Fruit fly (Drosophila melanogaster) whole organism, embryonic: ENCODE results near the gene Hsp60B.

ENCODE experiments used
- CG10565 ChIP-seq: fragments of 200-800 bp; sonication (Bioruptor generic); optimal IDR thresholded peaks from 3 replicates; lab custom pipeline; 2016; ENCODE audit warnings: missing biosample characterization, mild to moderate bottlenecking, missing genetic modification characterization
- CG11398 ChIP-seq: fragments of 200-800 bp; sonication (Bioruptor generic); optimal IDR thresholded peaks from 2 replicates; lab custom pipeline; 2016; ENCODE audit warnings: missing biosample characterization, missing genetic modification characterization
- CG12071 ChIP-seq: fragments of 200-800 bp; sonication (Bioruptor generic); optimal IDR thresholded peaks from 3 replicates; lab custom pipeline; 2018; ENCODE audit warnings: missing biosample characterization, mild to moderate bottlenecking, missing genetic modification characterization
- CG12155 ChIP-seq: fragments of 200-800 bp; sonication (Bioruptor generic); optimal IDR thresholded peaks from 3 replicates; lab custom pipeline; 2016; ENCODE audit warnings: missing biosample characterization, missing genetic modification characterization
- CG12744 ChIP-seq: fragments of 200-800 bp; sonication (Bioruptor generic); optimal IDR thresholded peaks from 2 replicates; lab custom pipeline; 2016; ENCODE audit warnings: missing biosample characterization, missing genetic modification characterization
- CG12942 ChIP-seq: fragments of 200-800 bp; sonication (Bioruptor generic); optimal IDR thresholded peaks from 3 replicates; lab custom pipeline; 2016; ENCODE audit warnings: missing biosample characterization, missing genetic modification characterization
- CG13287 ChIP-seq: fragments of 200-800 bp; sonication (Bioruptor generic); IDR thresholded peaks from 2 replicates; pipeline ENCODE4 v1.3.6; 2022; ENCODE audit warnings: missing biosample characterization, missing genetic modification characterization; ENCODE audit not compliant: partially characterized antibody
- CG1602 ChIP-seq: fragments of 200-800 bp; sonication (Bioruptor generic); optimal IDR thresholded peaks from 3 replicates; lab custom pipeline; 2016; ENCODE audit warnings: missing biosample characterization, missing genetic modification characterization
- CG16863 ChIP-seq: fragments of 200-800 bp; sonication (Bioruptor generic); optimal IDR thresholded peaks from 3 replicates; lab custom pipeline; 2016; ENCODE audit warnings: missing biosample characterization, missing genetic modification characterization
- CG17385 ChIP-seq: fragments of 200-800 bp; sonication (Bioruptor generic); optimal IDR thresholded peaks from 3 replicates; lab custom pipeline; 2018; ENCODE audit warnings: missing biosample characterization, mild to moderate bottlenecking, missing genetic modification characterization
- CG1792 ChIP-seq: fragments of 200-800 bp; sonication (Bioruptor generic); optimal IDR thresholded peaks from 2 replicates; lab custom pipeline; 2016; ENCODE audit warnings: missing biosample characterization, missing genetic modification characterization
- CG2678 ChIP-seq: fragments of 200-800 bp; sonication (Bioruptor generic); optimal IDR thresholded peaks from 3 replicates; lab custom pipeline; 2019; ENCODE audit warnings: missing biosample characterization, mild to moderate bottlenecking, missing genetic modification characterization, moderate library complexity
- CG31441 ChIP-seq: fragments of 200-800 bp; sonication (Bioruptor generic); IDR thresholded peaks from 2 replicates; pipeline ENCODE4 v1.3.6; 2022; ENCODE audit warnings: missing biosample characterization, missing genetic modification characterization
- CG34376 ChIP-seq: fragments of 200-800 bp; sonication (Bioruptor generic); optimal IDR thresholded peaks from 2 replicates; lab custom pipeline; 2018; ENCODE audit warnings: missing biosample characterization, mild to moderate bottlenecking, missing genetic modification characterization
- CG3726 ChIP-seq: fragments of 200-800 bp; sonication (Bioruptor generic); IDR thresholded peaks from 3 replicates; pipeline ENCODE4, ENCODE4 v1.3.6; 2022; ENCODE audit warnings: missing biosample characterization, missing genetic modification characterization
- CG7372 ChIP-seq: fragments of 200-800 bp; sonication (Bioruptor generic); IDR thresholded peaks from 2 replicates; pipeline ENCODE4 v1.3.6; 2022; ENCODE audit warnings: missing biosample characterization, missing genetic modification characterization
- CHES-1-like ChIP-seq: fragments of 200-800 bp; sonication (Bioruptor generic); optimal IDR thresholded peaks from 2 replicates; lab custom pipeline; 2016; ENCODE audit warnings: missing biosample characterization, missing genetic modification characterization
- Camta ChIP-seq: fragments of 200-800 bp; sonication (Bioruptor generic); optimal IDR thresholded peaks from 2 replicates; lab custom pipeline; 2016; ENCODE audit warnings: missing biosample characterization, missing genetic modification characterization
- CrebB ChIP-seq: fragments of 200-800 bp; sonication (Bioruptor generic); optimal IDR thresholded peaks from 3 replicates; lab custom pipeline; 2018; ENCODE audit warnings: missing biosample characterization, mild to moderate bottlenecking, missing genetic modification characterization
- Drgx ChIP-seq: fragments of 200-800 bp; sonication (Bioruptor generic); IDR thresholded peaks from 2 replicates; pipeline ENCODE4 v1.3.6; 2022; ENCODE audit warnings: missing biosample characterization, missing genetic modification characterization
- H15 ChIP-seq: fragments of 200-800 bp; sonication (Bioruptor generic); IDR thresholded peaks from 3 replicates; pipeline ENCODE4 v1.3.6; 2022; ENCODE audit warnings: missing biosample characterization, missing genetic modification characterization
- HLHmδ ChIP-seq: fragments of 200-800 bp; sonication (Bioruptor generic); optimal IDR thresholded peaks from 2 replicates; lab custom pipeline; 2018; ENCODE audit warnings: missing biosample characterization, mild to moderate bottlenecking, missing genetic modification characterization, moderate library complexity
- Lim3 ChIP-seq: fragments of 200-800 bp; sonication (Bioruptor generic); IDR thresholded peaks from 2 replicates; pipeline ENCODE4 v1.3.6; 2022; ENCODE audit warnings: missing biosample characterization, missing genetic modification characterization
- MESR4 ChIP-seq: fragments of 200-800 bp; sonication (Bioruptor generic); optimal IDR thresholded peaks from 2 replicates; lab custom pipeline; 2018; ENCODE audit warnings: missing biosample characterization, mild to moderate bottlenecking, missing genetic modification characterization, moderate library complexity
- MTF-1 ChIP-seq: fragments of 200-800 bp; sonication (Bioruptor generic); optimal IDR thresholded peaks from 2 replicates; lab custom pipeline; 2018; ENCODE audit warnings: missing biosample characterization, mild to moderate bottlenecking, missing genetic modification characterization, borderline replicate concordance
- Med ChIP-seq: fragments of 200-800 bp; sonication (Bioruptor generic); peaks from one replicate; lab custom pipeline; 2016; ENCODE audit warnings: missing biosample characterization, missing genetic modification characterization, mild to moderate bottlenecking, inconsistent platforms, moderate library complexity
- Myb ChIP-seq: fragments of 200-800 bp; sonication (Bioruptor generic); optimal IDR thresholded peaks from 2 replicates; lab custom pipeline; 2016; ENCODE audit warnings: missing biosample characterization, missing genetic modification characterization
- NC2α ChIP-seq: fragments of 200-800 bp; sonication (Bioruptor generic); optimal IDR thresholded peaks from 2 replicates; lab custom pipeline; 2016; ENCODE audit warnings: missing biosample characterization, missing genetic modification characterization
- Nf-YC ChIP-seq: fragments of 200-800 bp; optimal IDR thresholded peaks from 3 replicates; lab custom pipeline; 2019; ENCODE audit warnings: missing biosample characterization, mild to moderate bottlenecking, missing genetic modification characterization, moderate library complexity
- Scr ChIP-seq: fragments of 200-800 bp; sonication (Bioruptor generic); IDR thresholded peaks from 2 replicates; pipeline ENCODE4 v1.3.6; 2022; ENCODE audit warnings: missing biosample characterization, missing genetic modification characterization; ENCODE audit not compliant: partially characterized antibody
- Sry-β ChIP-seq: fragments of 200-800 bp; sonication (Bioruptor generic); optimal IDR thresholded peaks from 2 replicates; lab custom pipeline; 2018; ENCODE audit warnings: missing biosample characterization, mild to moderate bottlenecking, missing genetic modification characterization, moderate library complexity
- ab ChIP-seq: fragments of 200-800 bp; sonication (Bioruptor generic); optimal IDR thresholded peaks from 2 replicates; lab custom pipeline; 2016; ENCODE audit warnings: missing biosample characterization, missing genetic modification characterization
- abd-A ChIP-seq: fragments of 200-800 bp; sonication (Bioruptor generic); optimal IDR thresholded peaks from 3 replicates; lab custom pipeline; 2019; ENCODE audit warnings: missing biosample characterization, mild to moderate bottlenecking, missing genetic modification characterization, moderate library complexity
- aop ChIP-seq: fragments of 200-800 bp; sonication (Bioruptor generic); IDR thresholded peaks from 2 replicates; pipeline ENCODE4 v1.3.6; 2022; ENCODE audit warnings: missing biosample characterization, missing genetic modification characterization
- bowl ChIP-seq: fragments of 200-800 bp; sonication (Bioruptor generic); IDR thresholded peaks from 2 replicates; pipeline ENCODE4 v1.3.6; 2022; ENCODE audit warnings: missing biosample characterization, missing genetic modification characterization
- danr ChIP-seq: fragments of 200-800 bp; sonication (Bioruptor generic); IDR thresholded peaks from 2 replicates; pipeline ENCODE4 v1.3.6; 2022; ENCODE audit warnings: missing biosample characterization, missing genetic modification characterization
- dimm ChIP-seq: fragments of 200-800 bp; sonication (Bioruptor generic); IDR thresholded peaks from 2 replicates; pipeline ENCODE4 v1.3.6; 2022; ENCODE audit warnings: missing biosample characterization, missing genetic modification characterization
- dysf ChIP-seq: fragments of 200-800 bp; sonication (Bioruptor generic); IDR thresholded peaks from 3 replicates; pipeline ENCODE4 v1.3.6; 2022; ENCODE audit warnings: missing biosample characterization, missing genetic modification characterization
- ewg ChIP-seq: fragments of 200-800 bp; sonication (Bioruptor generic); optimal IDR thresholded peaks from 3 replicates; lab custom pipeline; 2017; ENCODE audit warnings: mild to moderate bottlenecking, missing biosample characterization, missing genetic modification reagents, missing genetic modification characterization
- fd96Cb ChIP-seq: fragments of 200-800 bp; sonication (Bioruptor generic); optimal IDR thresholded peaks from 2 replicates; lab custom pipeline; 2018; ENCODE audit warnings: missing biosample characterization, mild to moderate bottlenecking, missing genetic modification characterization, moderate library complexity
- fu2 ChIP-seq: fragments of 200-800 bp; sonication (Bioruptor generic); optimal IDR thresholded peaks from 2 replicates; lab custom pipeline; 2016; ENCODE audit warnings: missing biosample characterization, missing genetic modification characterization
- h ChIP-seq: fragments of >200 bp; optimal IDR thresholded peaks from 2 replicates; lab custom pipeline; 2017
- her ChIP-seq: fragments of 200-800 bp; sonication (Bioruptor generic); optimal IDR thresholded peaks from 2 replicates; lab custom pipeline; 2016; ENCODE audit warnings: missing biosample characterization, missing genetic modification characterization
- nau ChIP-seq: fragments of 200-800 bp; sonication (Bioruptor generic); optimal IDR thresholded peaks from 3 replicates; lab custom pipeline; 2017; ENCODE audit warnings: missing biosample characterization, mild to moderate bottlenecking, missing genetic modification characterization, missing genetic modification reagents
- pzg ChIP-seq: fragments of 200-800 bp; sonication (Bioruptor generic); optimal IDR thresholded peaks from 3 replicates; lab custom pipeline; 2018; ENCODE audit warnings: missing biosample characterization, mild to moderate bottlenecking, missing genetic modification characterization, moderate library complexity
- sd ChIP-seq: fragments of 200-800 bp; sonication (Bioruptor generic); optimal IDR thresholded peaks from 3 replicates; lab custom pipeline; 2018; ENCODE audit warnings: missing biosample characterization, mild to moderate bottlenecking, missing genetic modification characterization, moderate library complexity
- sim ChIP-seq: fragments of 200-800 bp; sonication (Bioruptor generic); IDR thresholded peaks from 2 replicates; pipeline ENCODE4 v1.3.6; 2022; ENCODE audit warnings: missing biosample characterization, missing genetic modification characterization
- sob ChIP-seq: fragments of 200-800 bp; sonication (Bioruptor generic); IDR thresholded peaks from 2 replicates; pipeline ENCODE4 v1.3.6; 2022; ENCODE audit warnings: missing biosample characterization, missing genetic modification characterization
- stc ChIP-seq: fragments of 200-800 bp; sonication (Bioruptor generic); IDR thresholded peaks from 2 replicates; pipeline ENCODE4 v1.3.6; 2022; ENCODE audit warnings: missing biosample characterization, missing genetic modification characterization
- tgo ChIP-seq: fragments of 200-800 bp; sonication (Bioruptor generic); IDR thresholded peaks from 3 replicates; pipeline ENCODE4 v1.3.6; 2022; ENCODE audit warnings: missing biosample characterization, missing genetic modification characterization
- tna ChIP-seq: fragments of 200-800 bp; sonication (Bioruptor generic); IDR thresholded peaks from 2 replicates; pipeline ENCODE4 v1.3.6; 2022; ENCODE audit warnings: missing biosample characterization, missing genetic modification characterization; ENCODE audit not compliant: partially characterized antibody
- trh ChIP-seq: fragments of 200-800 bp; sonication (Bioruptor generic); optimal IDR thresholded peaks from 2 replicates; lab custom pipeline; 2016; ENCODE audit warnings: missing biosample characterization, missing genetic modification characterization
- vfl ChIP-seq: fragments of 200-800 bp; sonication (Bioruptor generic); optimal IDR thresholded peaks from 2 replicates; lab custom pipeline; 2016; ENCODE audit warnings: missing biosample characterization, missing genetic modification characterization

Hsp60B gene

DNA sequence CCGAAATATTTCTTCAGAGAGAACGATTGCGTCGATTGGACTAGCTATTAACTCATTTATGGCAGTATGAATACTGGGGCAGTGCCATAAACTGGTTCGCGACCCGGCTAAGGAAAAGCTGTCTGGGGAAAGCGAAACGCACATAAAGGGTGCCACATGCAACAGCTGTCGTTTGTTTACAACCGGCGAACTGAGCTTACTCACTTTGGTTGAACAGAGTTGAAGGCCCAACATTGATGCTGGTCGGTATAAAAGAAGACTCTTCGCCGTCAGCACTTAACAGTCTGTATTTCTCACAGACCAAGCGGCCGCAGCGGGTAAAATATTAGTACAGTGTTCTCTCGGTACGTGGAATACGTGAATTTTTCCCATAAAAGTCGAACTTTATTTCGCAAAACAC, 17.6 kb downstream of the Hsp60B start (continued):
- TF ChIP-seq abd-A (tag; lab: Kevin White, UChicago) = peak; percentile 40
- TF ChIP-seq Myb (GFP tag; lab: Kevin White, UChicago) = no peak
- no peak for TF ChIP-seq Scr (GFP tag; lab: Robert Waterston, UW)
- TF ChIP-seq CG7372 (GFP tag; lab: Robert Waterston, UW) = no peak
- no peak for TF ChIP-seq CG10565 (GFP tag; lab: Kevin White, UChicago)
- no peak for TF ChIP-seq CG1792
- no peak for TF ChIP-seq CG31441 (GFP tag; lab: Robert Waterston, UW)
- TF ChIP-seq her (GFP tag; lab: Kevin White, UChicago) = no peak
- TF ChIP-seq ewg (GFP tag; lab: Kevin White, UChicago) = no peak
- TF ChIP-seq CG34376 (GFP tag; lab: Kevin White, UChicago) = no peak
- TF ChIP-seq Nf-YC (tag; lab: Kevin White, UChicago) = no peak
- no peak for TF ChIP-seq ab
- no peak for TF ChIP-seq Lim3 (GFP tag; lab: Robert Waterston, UW)
- no peak for TF ChIP-seq vfl
- TF ChIP-seq bowl (GFP tag; lab: Robert Waterston, UW) = no peak
- TF ChIP-seq HLHmδ (GFP tag; lab: Kevin White, UChicago) = no peak
- no peak for TF ChIP-seq CG12155 (GFP tag; lab: Kevin White, UChicago)
- TF ChIP-seq dimm (GFP tag; lab: Robert Waterston, UW) = no peak
- TF ChIP-seq CG17385 (GFP tag; lab: Kevin White, UChicago) = no peak
- TF ChIP-seq CG16863 = no peak
- no peak for TF ChIP-seq CHES-1-like (GFP tag; lab: Kevin White, UChicago)
- no peak for TF ChIP-seq Camta (GFP tag; lab: Kevin White, UChicago)
- no peak for TF ChIP-seq fd96Cb (tag; lab: Kevin White, UChicago)
- TF ChIP-seq CG1602 = no peak
- TF ChIP-seq MESR4 (GFP tag; lab: Kevin White, UChicago) = no peak
- TF ChIP-seq CG12071 = peak; percentile 35
- peak; percentile 85 for TF ChIP-seq Med (GFP tag; lab: Kevin White, UChicago)
- no peak for TF ChIP-seq dysf (GFP tag; lab: Robert Waterston, UW)
- TF ChIP-seq trh (GFP tag; lab: Kevin White, UChicago) = no peak
- TF ChIP-seq CrebB (tag; lab: Kevin White, UChicago) = no peak
- no peak for TF ChIP-seq aop (GFP tag; lab: Robert Waterston, UW)
- no peak for TF ChIP-seq sob (GFP tag; lab: Robert Waterston, UW)
- no peak for TF ChIP-seq fu2 (GFP tag; lab: Kevin White, UChicago)
- no peak for TF ChIP-seq CG11398
- TF ChIP-seq tna (GFP tag; lab: Robert Waterston, UW) = no peak
- no peak for TF ChIP-seq nau (GFP tag; lab: Kevin White, UChicago)
- TF ChIP-seq CG12942 (GFP tag; lab: Kevin White, UChicago) = no peak
- TF ChIP-seq pzg = peak; percentile 6
- TF ChIP-seq sim (GFP tag; lab: Robert Waterston, UW) = no peak
- TF ChIP-seq CG2678 = peak; percentile 23
- no peak for TF ChIP-seq NC2α
- TF ChIP-seq sd (tag; lab: Kevin White, UChicago) = no peak
- TF ChIP-seq MTF-1 (GFP tag; lab: Kevin White, UChicago) = no peak
- no peak for TF ChIP-seq CG3726 (GFP tag; lab: Robert Waterston, UW)
- TF ChIP-seq CG12744 (GFP tag; lab: Kevin White, UChicago) = no peak
- no peak for TF ChIP-seq H15 (GFP tag; lab: Robert Waterston, UW)
- TF ChIP-seq Sry-β = no peak
- 0 out of 2 replicates have a peak, but pooled peaks have one; percentile 13 for TF ChIP-seq CG13287 (GFP tag; lab: Robert Waterston, UW)
- no peak for TF ChIP-seq stc (GFP tag; lab: Robert Waterston, UW)
- TF ChIP-seq danr (GFP tag; lab: Robert Waterston, UW) = no peak
- no peak for TF ChIP-seq h (lab: Kevin White, UChicago)
- TF ChIP-seq Drgx (GFP tag; lab: Robert Waterston, UW) = no peak; the same call in 1 of the 2 replicates
- no peak for TF ChIP-seq tgo (GFP tag; lab: Robert Waterston, UW)
